Worm (Caenorhabditis elegans) whole organism, early embryonic: ENCODE results near the gene ZC239.17.

Experiments used
- aly-1 ChIP-seq: sonication (generic microtip); optimal IDR thresholded peaks from 2 replicates; lab custom pipeline; 2016; ENCODE audit warnings: missing genetic modification characterization, missing compliant biosample characterization
- ama-1 ChIP-seq: fragments of 150-350 bp; optimal IDR thresholded peaks from 2 replicates; lab custom pipeline; 2014
- ceh-36 ChIP-seq: sonication (generic microtip); optimal IDR thresholded peaks from 2 replicates; lab custom pipeline; 2016; ENCODE audit warnings: missing genetic modification characterization, inconsistent platforms, missing compliant biosample characterization
- ets-7 ChIP-seq: sonication (generic microtip); optimal IDR thresholded peaks from 2 replicates; lab custom pipeline; 2016; ENCODE audit warnings: missing genotype, missing genetic modification characterization, missing compliant biosample characterization
- hmbx-1 ChIP-seq: sonication (generic microtip); optimal IDR thresholded peaks from 2 replicates; lab custom pipeline; 2016; ENCODE audit warnings: mild to moderate bottlenecking, missing genetic modification characterization, missing compliant biosample characterization
- hmg-4 ChIP-seq: fragments of 200-800 bp; sonication (Bioruptor generic); optimal IDR thresholded peaks from 2 replicates; lab custom pipeline; 2018; ENCODE audit warnings: mild to moderate bottlenecking, missing genetic modification characterization, missing compliant biosample characterization
- pes-1 ChIP-seq: fragments of 200-800 bp; sonication (Bioruptor generic); IDR thresholded peaks from 2 replicates; pipeline ENCODE4 v1.3.6; 2022; ENCODE audit warnings: missing genetic modification reagents, missing genetic modification characterization, missing compliant biosample characterization
- sea-1 ChIP-seq: fragments of 200-800 bp; sonication (Bioruptor generic); conservative IDR thresholded peaks from 2 replicates; pipeline ENCODE4 v1.3.6; 2022; ENCODE audit warnings: missing genetic modification characterization, missing compliant biosample characterization
- tbx-37 ChIP-seq: fragments of 200-800 bp; sonication (Bioruptor generic); conservative IDR thresholded peaks from 2 replicates; pipeline ENCODE4 v1.3.6; 2022; ENCODE audit warnings: missing genetic modification reagents, missing genetic modification characterization, missing compliant biosample characterization
- tra-4 ChIP-seq: sonication (generic microtip); optimal IDR thresholded peaks from 2 replicates; lab custom pipeline; 2017; ENCODE audit warnings: missing genetic modification characterization, missing compliant biosample characterization

- no peak for TF ChIP-seq aly-1 (tag; lab: Kevin White, UChicago)
- no peak for TF ChIP-seq ama-1 (lab: Kevin White, UChicago)
- no peak for TF ChIP-seq hmbx-1 (tag; lab: Kevin White, UChicago)
- TF ChIP-seq ceh-36 (tag; lab: Kevin White, UChicago) = no peak
- TF ChIP-seq tbx-37 (GFP tag; lab: Robert Waterston, UW) = no peak
- no peak for TF ChIP-seq tra-4 (tag; lab: Kevin White, UChicago)
- TF ChIP-seq sea-1 (GFP tag; lab: Robert Waterston, UW) = no peak
- no peak for TF ChIP-seq pes-1 (GFP tag; lab: Robert Waterston, UW)
- no peak for TF ChIP-seq ets-7 (tag; lab: Kevin White, UChicago)
- TF ChIP-seq hmg-4 (GFP tag; lab: Kevin White, UChicago) = no peak
Observed at ce11 chrII:3202519-3202918, 23.2 kb downstream of the ZC239.17 start, which contains the start of gene sri-53.
